Fruit fly (Drosophila melanogaster) whole organism, embryonic: ENCODE data around the gene CG43245.

Experiments used
- Aef1 ChIP-seq: fragments of 200-800 bp; sonication (Bioruptor generic); IDR thresholded peaks from 3 replicates; pipeline ENCODE4 v1.3.6; 2022; ENCODE audit warnings: missing biosample characterization, missing genetic modification characterization
- B-H1 ChIP-seq: fragments of 200-800 bp; sonication (Bioruptor generic); IDR thresholded peaks from 3 replicates; pipeline ENCODE4 v1.3.6; 2022; ENCODE audit warnings: missing biosample characterization, missing genetic modification characterization
- Bteb2 ChIP-seq: fragments of 200-800 bp; sonication (Bioruptor generic); optimal IDR thresholded peaks from 2 replicates; lab custom pipeline; 2016; ENCODE audit warnings: missing biosample characterization, missing genetic modification characterization
- CG10654 ChIP-seq: fragments of 200-800 bp; sonication (Bioruptor generic); optimal IDR thresholded peaks from 2 replicates; lab custom pipeline; 2016; ENCODE audit warnings: missing biosample characterization, missing genetic modification characterization
- CG12155 ChIP-seq: fragments of 200-800 bp; sonication (Bioruptor generic); optimal IDR thresholded peaks from 3 replicates; lab custom pipeline; 2016; ENCODE audit warnings: missing biosample characterization, missing genetic modification characterization
- CG12769 ChIP-seq: fragments of 200-800 bp; sonication (Bioruptor generic); optimal IDR thresholded peaks from 2 replicates; lab custom pipeline; 2019; ENCODE audit warnings: missing biosample characterization, mild to moderate bottlenecking, missing genetic modification characterization, moderate library complexity
- CG15479 ChIP-seq: fragments of 200-800 bp; sonication (Bioruptor generic); optimal IDR thresholded peaks from 3 replicates; lab custom pipeline; 2019; ENCODE audit warnings: missing biosample characterization, mild to moderate bottlenecking, missing genetic modification characterization, moderate library complexity
- CG16779 ChIP-seq: fragments of 200-800 bp; sonication (Bioruptor generic); IDR thresholded peaks from 2 replicates; pipeline ENCODE4 v1.3.6; 2022; ENCODE audit warnings: missing biosample characterization, missing genetic modification characterization
- CG18764 ChIP-seq: fragments of 200-800 bp; sonication (Bioruptor generic); optimal IDR thresholded peaks from 3 replicates; lab custom pipeline; 2016; ENCODE audit warnings: missing biosample characterization, missing genetic modification characterization
- CG2202 ChIP-seq: fragments of 200-800 bp; sonication (Bioruptor generic); optimal IDR thresholded peaks from 2 replicates; lab custom pipeline; 2018; ENCODE audit warnings: missing biosample characterization, mild to moderate bottlenecking, missing genetic modification characterization
- CG34422 ChIP-seq: fragments of 200-800 bp; sonication (Bioruptor generic); IDR thresholded peaks from 3 replicates; pipeline ENCODE4 v1.3.6; 2022; ENCODE audit warnings: missing biosample characterization, missing genetic modification characterization
- CG3847 ChIP-seq: fragments of 200-800 bp; sonication (Bioruptor generic); IDR thresholded peaks from 2 replicates; pipeline ENCODE4 v1.3.6; 2022; ENCODE audit warnings: missing biosample characterization, missing genetic modification characterization
- CG42726 ChIP-seq: fragments of 200-800 bp; sonication (Bioruptor generic); IDR thresholded peaks from 2 replicates; pipeline ENCODE4 v1.3.6; 2022; ENCODE audit warnings: missing biosample characterization, missing genetic modification characterization; ENCODE audit not compliant: partially characterized antibody
- CG4282 ChIP-seq: fragments of 200-800 bp; sonication (Bioruptor generic); optimal IDR thresholded peaks from 2 replicates; lab custom pipeline; 2016; ENCODE audit warnings: missing biosample characterization, missing genetic modification characterization
- CG8924 ChIP-seq: fragments of 200-800 bp; optimal IDR thresholded peaks from 3 replicates; lab custom pipeline; 2019; ENCODE audit warnings: missing biosample characterization, mild to moderate bottlenecking, missing genetic modification characterization, moderate library complexity
- CHES-1-like ChIP-seq: fragments of 200-800 bp; sonication (Bioruptor generic); optimal IDR thresholded peaks from 2 replicates; lab custom pipeline; 2016; ENCODE audit warnings: missing biosample characterization, missing genetic modification characterization
- CoRest ChIP-seq: fragments of 200-800 bp; sonication (Bioruptor generic); optimal IDR thresholded peaks from 3 replicates; lab custom pipeline; 2018; ENCODE audit warnings: missing biosample characterization, mild to moderate bottlenecking, missing genetic modification characterization, moderate library complexity
- Dad ChIP-seq: fragments of 200-800 bp; sonication (Bioruptor generic); optimal IDR thresholded peaks from 3 replicates; lab custom pipeline; 2016; ENCODE audit warnings: missing biosample characterization, missing genetic modification characterization
- Dek ChIP-seq: fragments of 200-800 bp; sonication (Bioruptor generic); optimal IDR thresholded peaks from 3 replicates; lab custom pipeline; 2019; ENCODE audit warnings: missing biosample characterization, mild to moderate bottlenecking, missing genetic modification characterization, moderate library complexity
- Dip3 ChIP-seq: fragments of 200-800 bp; sonication (Bioruptor generic); optimal IDR thresholded peaks from 3 replicates; lab custom pipeline; 2016; ENCODE audit warnings: missing biosample characterization, missing genetic modification characterization
- ERR ChIP-seq: fragments of 200-800 bp; sonication (Bioruptor generic); optimal IDR thresholded peaks from 2 replicates; lab custom pipeline; 2016; ENCODE audit warnings: missing biosample characterization, missing genetic modification characterization
- Elba2 ChIP-seq: fragments of 200-800 bp; sonication (Bioruptor generic); optimal IDR thresholded peaks from 3 replicates; lab custom pipeline; 2016; ENCODE audit warnings: missing biosample characterization, missing genetic modification characterization
- HLH3B ChIP-seq: fragments of 200-800 bp; sonication (Bioruptor generic); IDR thresholded peaks from 2 replicates; pipeline ENCODE4 v1.3.6; 2022; ENCODE audit warnings: missing biosample characterization, missing genetic modification characterization
- Hmr ChIP-seq: fragments of 200-800 bp; sonication (Bioruptor generic); optimal IDR thresholded peaks from 3 replicates; lab custom pipeline; 2017; ENCODE audit warnings: mild to moderate bottlenecking, missing biosample characterization, missing genetic modification reagents, missing genetic modification characterization
- Hmx ChIP-seq: fragments of 200-800 bp; sonication (Bioruptor generic); optimal IDR thresholded peaks from 2 replicates; lab custom pipeline; 2016; ENCODE audit warnings: missing biosample characterization, missing genetic modification characterization
- MESR4 ChIP-seq: fragments of 200-800 bp; sonication (Bioruptor generic); optimal IDR thresholded peaks from 2 replicates; lab custom pipeline; 2018; ENCODE audit warnings: missing biosample characterization, mild to moderate bottlenecking, missing genetic modification characterization, moderate library complexity
- Med ChIP-seq: fragments of 200-800 bp; sonication (Bioruptor generic); peaks from one replicate; lab custom pipeline; 2016; ENCODE audit warnings: missing biosample characterization, missing genetic modification characterization, mild to moderate bottlenecking, inconsistent platforms, moderate library complexity
- Mrtf ChIP-seq: fragments of 200-800 bp; sonication (Bioruptor generic); IDR thresholded peaks from 3 replicates; pipeline ENCODE4 v1.3.6; 2022; ENCODE audit warnings: missing biosample characterization, missing genetic modification characterization
- NFAT ChIP-seq: fragments of 200-800 bp; sonication (Bioruptor generic); IDR thresholded peaks from 2 replicates; pipeline ENCODE4 v1.3.6; 2022; ENCODE audit warnings: missing biosample characterization, missing genetic modification characterization
- Optix ChIP-seq: fragments of 200-800 bp; sonication (Bioruptor generic); IDR thresholded peaks from 3 replicates; pipeline ENCODE4 v1.3.6; 2022; ENCODE audit warnings: missing biosample characterization, missing genetic modification characterization
- Side ChIP-seq: fragments of 200-800 bp; sonication (Bioruptor generic); optimal IDR thresholded peaks from 2 replicates; lab custom pipeline; 2016; ENCODE audit warnings: missing biosample characterization, missing genetic modification characterization
- Stat92E ChIP-seq, 3 experiments: fragments of >200 bp in 2 of 3; fragments of 200-800 bp in 1 of 3; sonication (Bioruptor generic) in 1 of 3; optimal IDR thresholded peaks; 2 replicates each; lab custom pipeline; 2017 to 2019; ENCODE audit warnings: missing biosample characterization in 3 of 3, missing genetic modification characterization in 3 of 3, mild to moderate bottlenecking in 1 of 3, moderate library complexity in 1 of 3
- Trl ChIP-seq, 3 experiments: fragments of >200 bp in 2 of 3; fragments of 200-800 bp in 1 of 3; sonication (Bioruptor generic) in 1 of 3; optimal IDR thresholded peaks; 2 replicates in 1 of 3; 3 replicates in 2 of 3; lab custom pipeline; 2016 to 2017; ENCODE audit warnings: missing biosample characterization in 1 of 3, missing genetic modification characterization in 1 of 3
- az2 ChIP-seq: fragments of 200-800 bp; sonication (Bioruptor generic); optimal IDR thresholded peaks from 3 replicates; lab custom pipeline; 2016; ENCODE audit warnings: missing biosample characterization, missing genetic modification characterization
- bbx ChIP-seq: fragments of 200-800 bp; sonication (Bioruptor generic); IDR thresholded peaks from 2 replicates; pipeline ENCODE4 v1.3.6; 2022; ENCODE audit warnings: missing biosample characterization, missing genetic modification characterization; ENCODE audit not compliant: partially characterized antibody
- crc ChIP-seq: fragments of 200-800 bp; sonication (Bioruptor generic); optimal IDR thresholded peaks from 2 replicates; lab custom pipeline; 2016; ENCODE audit warnings: missing biosample characterization, missing genetic modification characterization
- croc ChIP-seq: fragments of 200-800 bp; sonication (Bioruptor generic); conservative IDR thresholded peaks from 3 replicates; pipeline ENCODE4 v1.3.6; 2022; ENCODE audit warnings: missing biosample characterization, missing genetic modification characterization
- fd102C ChIP-seq: fragments of 200-800 bp; sonication (Bioruptor generic); optimal IDR thresholded peaks from 2 replicates; lab custom pipeline; 2018; ENCODE audit warnings: missing biosample characterization, mild to moderate bottlenecking, missing genetic modification characterization, moderate library complexity
- gem ChIP-seq: fragments of 200-800 bp; sonication (Bioruptor generic); optimal IDR thresholded peaks from 2 replicates; lab custom pipeline; 2019; ENCODE audit warnings: missing biosample characterization, mild to moderate bottlenecking, missing genetic modification characterization, moderate library complexity
- gro ChIP-seq: fragments of 200-800 bp; sonication (Bioruptor generic); optimal IDR thresholded peaks from 2 replicates; lab custom pipeline; 2016; ENCODE audit warnings: missing biosample characterization, missing genetic modification characterization
- hbn ChIP-seq: fragments of 200-800 bp; sonication (Bioruptor generic); IDR thresholded peaks from 2 replicates; pipeline ENCODE4 v1.3.6; 2022; ENCODE audit warnings: missing biosample characterization, missing genetic modification characterization; ENCODE audit not compliant: partially characterized antibody
- mld ChIP-seq: fragments of 200-800 bp; sonication (Bioruptor generic); IDR thresholded peaks from 3 replicates; pipeline ENCODE4 v1.3.6; 2022; ENCODE audit warnings: missing biosample characterization, missing genetic modification characterization; ENCODE audit not compliant: partially characterized antibody
- nau ChIP-seq: fragments of 200-800 bp; sonication (Bioruptor generic); optimal IDR thresholded peaks from 3 replicates; lab custom pipeline; 2017; ENCODE audit warnings: missing biosample characterization, mild to moderate bottlenecking, missing genetic modification characterization, missing genetic modification reagents
- pnt ChIP-seq: fragments of 200-800 bp; sonication (Bioruptor generic); optimal IDR thresholded peaks from 3 replicates; lab custom pipeline; 2016; ENCODE audit warnings: missing biosample characterization, missing genetic modification characterization
- slou ChIP-seq: fragments of 200-800 bp; sonication (Bioruptor generic); optimal IDR thresholded peaks from 3 replicates; lab custom pipeline; 2016; ENCODE audit warnings: missing biosample characterization, missing genetic modification characterization
- stwl ChIP-seq: fragments of 200-800 bp; sonication (Bioruptor generic); optimal IDR thresholded peaks from 3 replicates; lab custom pipeline; 2018; ENCODE audit warnings: missing biosample characterization, mild to moderate bottlenecking, missing genetic modification characterization, moderate library complexity
- vvl ChIP-seq: fragments of 200-800 bp; sonication (Bioruptor generic); IDR thresholded peaks from 2 replicates; pipeline ENCODE4 v1.3.6; 2022; ENCODE audit warnings: missing biosample characterization, missing genetic modification characterization
- zen2 ChIP-seq: fragments of 200-800 bp; sonication (Bioruptor generic); IDR thresholded peaks from 3 replicates; pipeline ENCODE4 v1.3.6; 2022; ENCODE audit warnings: missing biosample characterization, missing genetic modification characterization; ENCODE audit not compliant: partially characterized antibody

CG43245 gene

DNA sequence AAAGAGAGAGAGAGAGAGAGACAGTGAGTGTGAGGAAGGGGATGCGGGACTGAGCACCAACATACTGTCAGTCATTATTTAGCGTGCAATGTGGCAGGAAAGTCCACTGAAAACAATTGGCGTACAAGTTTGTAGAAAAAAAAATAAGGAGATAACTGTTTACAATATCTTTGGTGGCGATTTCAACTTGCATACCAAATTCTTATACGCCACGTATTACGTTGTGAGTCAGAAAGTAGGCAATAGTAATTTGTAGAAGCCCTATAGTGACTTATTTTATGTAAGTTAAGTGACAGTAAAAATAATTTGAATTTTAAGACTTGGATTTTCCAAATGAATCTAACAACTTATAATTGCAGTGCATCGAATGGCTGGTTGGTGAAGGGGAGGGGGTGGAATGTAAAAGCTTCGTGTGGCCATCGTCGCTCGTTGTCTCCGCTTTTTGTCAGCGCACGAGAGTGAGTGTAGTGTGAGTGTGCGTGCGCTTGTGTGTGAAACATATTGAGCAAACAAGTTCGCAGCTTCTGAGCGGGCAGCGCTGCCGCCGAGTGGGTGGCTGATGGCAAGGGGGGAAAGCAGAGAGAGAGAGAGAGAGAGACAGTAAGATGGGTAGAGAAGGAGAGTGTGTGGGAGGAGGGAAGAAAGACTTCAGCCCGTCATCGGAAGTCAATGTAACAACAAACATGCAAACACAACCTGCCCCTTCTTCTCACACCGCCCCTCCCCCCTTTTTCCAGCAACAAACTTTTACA lies 31.9 kb upstream of the CG43245 start (continued):
- TF ChIP-seq Optix (GFP tag; lab: Robert Waterston, UW) (peak; percentile 72), ERR (GFP tag; lab: Kevin White, UChicago) (peak; percentile 87), CG12769 (tag; lab: Kevin White, UChicago) (peak; percentile 90), MESR4 (GFP tag; lab: Kevin White, UChicago) (no peak), CG2202 (tag; lab: Kevin White, UChicago) (peak; percentile 58), CG8924 (tag; lab: Kevin White, UChicago) (peak; percentile 93), az2 (peak; percentile 91), vvl (GFP tag; lab: Robert Waterston, UW) (peak; percentile 91), Hmr (GFP tag; lab: Kevin White, UChicago) (peak; percentile 94), zen2 (GFP tag; lab: Robert Waterston, UW) (no peak; the same call in 2 of the 3 replicates), Dad (GFP tag; lab: Kevin White, UChicago) (peak; percentile 89), stwl (tag; lab: Kevin White, UChicago) (no peak), Dek (peak; percentile 91), Stat92E (GFP tag; optimal IDR thresholded peaks at IDR 0.05; lab: Kevin White, UChicago) (peak in 2 of 3 experiments; percentile 43 to 83), fd102C (no peak), gro (GFP tag; lab: Kevin White, UChicago) (peak; percentile 91), Aef1 (peak; percentile 92), Trl (optimal IDR thresholded peaks at IDR 0.05; lab: Kevin White, UChicago) (peak; percentile 86 to 89), Trl (GFP tag; optimal IDR thresholded peaks at IDR 0.05; lab: Kevin White, UChicago) (peak; percentile 91), bbx (no peak; the same call in 1 of the 2 replicates), croc (GFP tag; lab: Robert Waterston, UW) (peak; percentile 89), pnt (peak; percentile 88), Med (GFP tag; lab: Kevin White, UChicago) (peak; percentile 99), CHES-1-like (GFP tag; lab: Kevin White, UChicago) (peak; percentile 90), HLH3B (GFP tag; lab: Robert Waterston, UW) (peak; percentile 94), Dip3 (GFP tag; lab: Kevin White, UChicago) (peak; percentile 86), NFAT (GFP tag; lab: Robert Waterston, UW) (peak; percentile 56; the same call in 1 of the 2 replicates), CG34422 (peak; percentile 90), CG42726 (no peak), hbn (GFP tag; lab: Robert Waterston, UW) (no peak), B-H1 (GFP tag; lab: Robert Waterston, UW) (peak; percentile 90), CG4282 (GFP tag; lab: Kevin White, UChicago) (peak; percentile 63), mld (GFP tag; lab: Robert Waterston, UW) (no peak), nau (peak; percentile 95), CG3847 (GFP tag; lab: Robert Waterston, UW) (peak; percentile 89), CG18764 (peak; percentile 89), CG12155 (GFP tag; lab: Kevin White, UChicago) (peak; percentile 82), CG15479 (GFP tag; lab: Kevin White, UChicago) (no peak), slou (GFP tag; lab: Kevin White, UChicago) (peak; percentile 97), Side (GFP tag; lab: Kevin White, UChicago) (peak; percentile 89), Mrtf (GFP tag; lab: Robert Waterston, UW) (peak; percentile 88), CoRest (tag; lab: Kevin White, UChicago) (peak; percentile 93), crc (peak; percentile 91), Elba2 (no peak), Bteb2 (peak; percentile 90), CG16779 (0 out of 2 replicates have a peak, but pooled peaks have one; percentile 43), gem (tag; lab: Kevin White, UChicago) (peak; percentile 93), Hmx (GFP tag; lab: Kevin White, UChicago) (peak; percentile 77), CG10654 (GFP tag; lab: Kevin White, UChicago) (peak; percentile 96)
